Fruit fly (Drosophila melanogaster) whole organism, embryonic: ENCODE results near the gene CG32772.
A peak's percentile ranks its signal among the peaks of the same experiment; 100 is the strongest.

Source experiments
- Awh ChIP-seq: fragments of 200-800 bp; sonication (Bioruptor generic); IDR thresholded peaks from 2 replicates; pipeline ENCODE4, ENCODE4 v1.3.6; 2022; ENCODE audit warnings: missing biosample characterization, missing genetic modification characterization
- CG10321 ChIP-seq: fragments of 200-800 bp; sonication (Bioruptor generic); IDR thresholded peaks from 2 replicates; pipeline ENCODE4 v1.3.6; 2022; ENCODE audit warnings: missing biosample characterization, missing genetic modification characterization
- CG10366 ChIP-seq: fragments of 200-800 bp; sonication (Bioruptor generic); IDR thresholded peaks from 2 replicates; pipeline ENCODE4 v1.3.6; 2022; ENCODE audit warnings: missing biosample characterization, missing genetic modification characterization
- CG10654 ChIP-seq: fragments of 200-800 bp; sonication (Bioruptor generic); optimal IDR thresholded peaks from 2 replicates; lab custom pipeline; 2016; ENCODE audit warnings: missing biosample characterization, missing genetic modification characterization
- CG10959 ChIP-seq: fragments of 200-800 bp; sonication (Bioruptor generic); IDR thresholded peaks from 2 replicates; pipeline ENCODE4 v1.3.6; 2022; ENCODE audit warnings: missing biosample characterization, missing genetic modification characterization
- CG11398 ChIP-seq: fragments of 200-800 bp; sonication (Bioruptor generic); optimal IDR thresholded peaks from 2 replicates; lab custom pipeline; 2016; ENCODE audit warnings: missing biosample characterization, missing genetic modification characterization
- CG11504 ChIP-seq: fragments of 200-800 bp; sonication (Bioruptor generic); optimal IDR thresholded peaks from 3 replicates; lab custom pipeline; 2019; ENCODE audit warnings: missing biosample characterization, mild to moderate bottlenecking, missing genetic modification characterization, moderate library complexity
- CG12299 ChIP-seq: fragments of 200-800 bp; sonication (Bioruptor generic); optimal IDR thresholded peaks from 2 replicates; lab custom pipeline; 2018; ENCODE audit warnings: missing biosample characterization, mild to moderate bottlenecking, missing genetic modification characterization
- CG12744 ChIP-seq: fragments of 200-800 bp; sonication (Bioruptor generic); optimal IDR thresholded peaks from 2 replicates; lab custom pipeline; 2016; ENCODE audit warnings: missing biosample characterization, missing genetic modification characterization
- CG12942 ChIP-seq: fragments of 200-800 bp; sonication (Bioruptor generic); optimal IDR thresholded peaks from 3 replicates; lab custom pipeline; 2016; ENCODE audit warnings: missing biosample characterization, missing genetic modification characterization
- CG14050 ChIP-seq: fragments of 200-800 bp; sonication (Bioruptor generic); IDR thresholded peaks from 3 replicates; pipeline ENCODE4 v1.3.6; 2022; ENCODE audit warnings: missing biosample characterization, missing genetic modification characterization
- CG14667 ChIP-seq: fragments of 200-800 bp; sonication (Bioruptor generic); IDR thresholded peaks from 2 replicates; pipeline ENCODE4 v1.3.6; 2022; ENCODE audit warnings: missing biosample characterization, missing genetic modification characterization
- CG14860 ChIP-seq: fragments of 200-800 bp; sonication (Bioruptor generic); IDR thresholded peaks from 3 replicates; pipeline ENCODE4 v1.3.6; 2022; ENCODE audit warnings: missing biosample characterization, missing genetic modification characterization; ENCODE audit not compliant: partially characterized antibody
- CG15269 ChIP-seq: fragments of 200-800 bp; sonication (Bioruptor generic); optimal IDR thresholded peaks from 2 replicates; lab custom pipeline; 2018; ENCODE audit warnings: missing biosample characterization, mild to moderate bottlenecking, missing genetic modification characterization, moderate library complexity
- CG16815 ChIP-seq: fragments of 200-800 bp; sonication (Bioruptor generic); optimal IDR thresholded peaks from 3 replicates; lab custom pipeline; 2017; ENCODE audit warnings: missing biosample characterization, mild to moderate bottlenecking, missing genetic modification characterization
- CG17186 ChIP-seq: fragments of 200-800 bp; sonication (Bioruptor generic); optimal IDR thresholded peaks from 3 replicates; lab custom pipeline; 2017; ENCODE audit warnings: missing biosample characterization, missing genetic modification reagents, missing genetic modification characterization
- CG17568 ChIP-seq: fragments of 200-800 bp; sonication (Bioruptor generic); optimal IDR thresholded peaks from 2 replicates; lab custom pipeline; 2018; ENCODE audit warnings: missing biosample characterization, mild to moderate bottlenecking, missing genetic modification characterization, moderate library complexity
- CG2199 ChIP-seq: fragments of 200-800 bp; sonication (Bioruptor generic); IDR thresholded peaks from 3 replicates; pipeline ENCODE4 v1.3.6; 2022; ENCODE audit warnings: missing biosample characterization, missing genetic modification characterization
- CG30403 ChIP-seq: fragments of 200-800 bp; sonication (Bioruptor generic); optimal IDR thresholded peaks from 3 replicates; lab custom pipeline; 2016; ENCODE audit warnings: missing biosample characterization, missing genetic modification characterization
- CG31365 ChIP-seq: fragments of 200-800 bp; sonication (Bioruptor generic); optimal IDR thresholded peaks from 2 replicates; lab custom pipeline; 2018; ENCODE audit warnings: missing biosample characterization, mild to moderate bottlenecking, missing genetic modification characterization
- CG33557 ChIP-seq: fragments of 200-800 bp; sonication (Bioruptor generic); optimal IDR thresholded peaks from 2 replicates; lab custom pipeline; 2019; ENCODE audit warnings: missing biosample characterization, mild to moderate bottlenecking, missing genetic modification characterization, moderate library complexity
- CG4404 ChIP-seq: fragments of 200-800 bp; sonication (Bioruptor generic); IDR thresholded peaks from 2 replicates; pipeline ENCODE4 v1.3.6; 2022; ENCODE audit warnings: missing biosample characterization, missing genetic modification characterization
- CrebB ChIP-seq: fragments of 200-800 bp; sonication (Bioruptor generic); optimal IDR thresholded peaks from 3 replicates; lab custom pipeline; 2018; ENCODE audit warnings: missing biosample characterization, mild to moderate bottlenecking, missing genetic modification characterization
- Doc2 ChIP-seq: fragments of 200-800 bp; sonication (Bioruptor generic); IDR thresholded peaks from 2 replicates; pipeline ENCODE4 v1.3.6; 2022; ENCODE audit warnings: missing biosample characterization, missing genetic modification characterization
- H2.0 ChIP-seq: fragments of 200-800 bp; sonication (Bioruptor generic); IDR thresholded peaks from 2 replicates; pipeline ENCODE4 v1.3.6; 2022; ENCODE audit warnings: missing biosample characterization, missing genetic modification characterization
- HLH4C ChIP-seq: fragments of 200-800 bp; sonication (Bioruptor generic); IDR thresholded peaks from 3 replicates; pipeline ENCODE4 v1.3.6; 2022; ENCODE audit warnings: missing biosample characterization, missing genetic modification characterization; ENCODE audit not compliant: partially characterized antibody
- Lhr ChIP-seq: fragments of 200-800 bp; sonication (Bioruptor generic); optimal IDR thresholded peaks from 3 replicates; lab custom pipeline; 2017; ENCODE audit warnings: mild to moderate bottlenecking, missing biosample characterization, missing genetic modification reagents, missing genetic modification characterization
- Rx ChIP-seq: fragments of 200-800 bp; sonication (Bioruptor generic); IDR thresholded peaks from 2 replicates; pipeline ENCODE4 v1.3.6; 2022; ENCODE audit warnings: missing biosample characterization, missing genetic modification characterization
- Sry-δ ChIP-seq: fragments of 200-800 bp; sonication (Bioruptor generic); optimal IDR thresholded peaks from 2 replicates; lab custom pipeline; 2016; ENCODE audit warnings: missing biosample characterization, missing genetic modification characterization
- Trl ChIP-seq, 3 experiments: fragments of >200 bp in 2 of 3; fragments of 200-800 bp in 1 of 3; sonication (Bioruptor generic) in 1 of 3; optimal IDR thresholded peaks; 2 replicates in 1 of 3; 3 replicates in 2 of 3; lab custom pipeline; 2016 to 2017; ENCODE audit warnings: missing biosample characterization in 1 of 3, missing genetic modification characterization in 1 of 3
- ap ChIP-seq: fragments of 200-800 bp; sonication (Bioruptor generic); IDR thresholded peaks from 2 replicates; pipeline ENCODE4 v1.3.6; 2022; ENCODE audit warnings: missing biosample characterization, missing genetic modification characterization
- bcd ChIP-seq: fragments of 200-800 bp; sonication (Bioruptor generic); optimal IDR thresholded peaks from 2 replicates; lab custom pipeline; 2017; ENCODE audit warnings: missing biosample characterization, mild to moderate bottlenecking, missing genetic modification characterization
- br ChIP-seq: fragments of >200 bp; optimal IDR thresholded peaks from 2 replicates; lab custom pipeline; 2017
- cas ChIP-seq: fragments of 200-800 bp; sonication (Bioruptor generic); IDR thresholded peaks from 2 replicates; pipeline ENCODE4 v1.3.6; 2022; ENCODE audit warnings: missing biosample characterization, missing genetic modification characterization
- corto ChIP-seq: fragments of 200-800 bp; sonication (Bioruptor generic); optimal IDR thresholded peaks from 2 replicates; lab custom pipeline; 2016; ENCODE audit warnings: missing biosample characterization, mild to moderate bottlenecking, missing genetic modification characterization, moderate library complexity
- dan ChIP-seq: fragments of 200-800 bp; sonication (Bioruptor generic); IDR thresholded peaks from 2 replicates; pipeline ENCODE4 v1.3.6; 2022; ENCODE audit warnings: missing biosample characterization, missing genetic modification characterization
- disco-r ChIP-seq: fragments of 200-800 bp; sonication (Bioruptor generic); optimal IDR thresholded peaks from 2 replicates; lab custom pipeline; 2016; ENCODE audit warnings: missing biosample characterization, missing genetic modification characterization
- en ChIP-seq: fragments of 200-800 bp; sonication (Bioruptor generic); optimal IDR thresholded peaks from 2 replicates; lab custom pipeline; 2016; ENCODE audit warnings: missing biosample characterization, missing genetic modification characterization
- eve ChIP-seq, 2 experiments: fragments of >200 bp; optimal IDR thresholded peaks; 2 replicates each; lab custom pipeline; 2017; ENCODE audit warnings: missing biosample characterization in 2 of 2, missing genetic modification characterization in 2 of 2
- gcm2 ChIP-seq: fragments of 200-800 bp; sonication (Bioruptor generic); optimal IDR thresholded peaks from 2 replicates; lab custom pipeline; 2016; ENCODE audit warnings: missing biosample characterization, missing genetic modification characterization
- gem ChIP-seq: fragments of 200-800 bp; sonication (Bioruptor generic); optimal IDR thresholded peaks from 2 replicates; lab custom pipeline; 2019; ENCODE audit warnings: missing biosample characterization, mild to moderate bottlenecking, missing genetic modification characterization, moderate library complexity
- insv ChIP-seq, 2 experiments: fragments of 200-800 bp; sonication (Bioruptor generic); optimal IDR thresholded peaks; 3 replicates each; lab custom pipeline; 2016 to 2018; ENCODE audit warnings: missing biosample characterization in 2 of 2, missing genetic modification characterization in 2 of 2
- jumu ChIP-seq: fragments of 200-800 bp; sonication (Bioruptor generic); optimal IDR thresholded peaks from 3 replicates; lab custom pipeline; 2016; ENCODE audit warnings: missing biosample characterization, missing genetic modification characterization
- peb ChIP-seq: fragments of 200-800 bp; sonication (Bioruptor generic); IDR thresholded peaks from 2 replicates; pipeline ENCODE4 v1.3.6; 2022; ENCODE audit warnings: missing biosample characterization, missing genetic modification characterization
- pho ChIP-seq: fragments of 200-800 bp; sonication (Bioruptor generic); optimal IDR thresholded peaks from 2 replicates; lab custom pipeline; 2016; ENCODE audit warnings: missing biosample characterization, missing genetic modification characterization
- pita ChIP-seq: fragments of 200-800 bp; sonication (Bioruptor generic); optimal IDR thresholded peaks from 2 replicates; lab custom pipeline; 2017; ENCODE audit warnings: missing biosample characterization, mild to moderate bottlenecking, missing genetic modification characterization
- pros ChIP-seq: fragments of 200-800 bp; sonication (Bioruptor generic); optimal IDR thresholded peaks from 3 replicates; lab custom pipeline; 2019; ENCODE audit warnings: missing biosample characterization, mild to moderate bottlenecking, missing genetic modification characterization, moderate library complexity
- ro ChIP-seq: fragments of 200-800 bp; sonication (Bioruptor generic); IDR thresholded peaks from 2 replicates; pipeline ENCODE4 v1.3.6; 2022; ENCODE audit warnings: missing biosample characterization, missing genetic modification characterization
- sens ChIP-seq: fragments of 200-800 bp; sonication (Bioruptor generic); peaks from one replicate; lab custom pipeline; 2016; ENCODE audit warnings: missing biosample characterization, missing genetic modification characterization
- sim ChIP-seq: fragments of 200-800 bp; sonication (Bioruptor generic); IDR thresholded peaks from 2 replicates; pipeline ENCODE4 v1.3.6; 2022; ENCODE audit warnings: missing biosample characterization, missing genetic modification characterization
- sr ChIP-seq: fragments of 200-800 bp; sonication (Bioruptor generic); IDR thresholded peaks from 3 replicates; pipeline ENCODE4 v1.3.6; 2022; ENCODE audit warnings: missing biosample characterization, missing genetic modification characterization
- twi ChIP-seq: fragments of 200-800 bp; optimal IDR thresholded peaks from 2 replicates; lab custom pipeline; 2019; ENCODE audit warnings: missing biosample characterization, mild to moderate bottlenecking, missing genetic modification characterization, moderate library complexity
- usp ChIP-seq: fragments of >200 bp; optimal IDR thresholded peaks from 2 replicates; lab custom pipeline; 2017; ENCODE audit warnings: missing biosample characterization, missing genetic modification characterization

The CG32772 gene

dm6 chrX:4908926-4909432 is at the start of gene CG32772:
TSS of gene CG32772 (plus strand) at chrX:4909102.
- TF ChIP-seq CG4404 (GFP tag; lab: Robert Waterston, UW) (no peak), bcd (GFP tag; lab: Kevin White, UChicago) (no peak), gcm2 (GFP tag; lab: Kevin White, UChicago) (no peak), dan (GFP tag; lab: Robert Waterston, UW) (no peak), CG12299 (tag; lab: Kevin White, UChicago) (no peak), CG2199 (GFP tag; lab: Robert Waterston, UW) (no peak), usp (no peak), H2.0 (no peak), Lhr (no peak), corto (GFP tag; lab: Kevin White, UChicago) (peak; percentile 70), jumu (GFP tag; lab: Kevin White, UChicago) (no peak), ro (no peak), sr (no peak), CG14860 (GFP tag; lab: Robert Waterston, UW) (peak; percentile 76), twi (tag; lab: Kevin White, UChicago) (no peak), CG12942 (GFP tag; lab: Kevin White, UChicago) (no peak), CG15269 (tag; lab: Kevin White, UChicago) (no peak), Doc2 (GFP tag; lab: Robert Waterston, UW) (no peak), gem (tag; lab: Kevin White, UChicago) (no peak), CG17186 (peak; percentile 82), CrebB (tag; lab: Kevin White, UChicago) (no peak), CG14050 (GFP tag; lab: Robert Waterston, UW) (no peak), CG12744 (no peak), CG33557 (GFP tag; lab: Kevin White, UChicago) (no peak), en (no peak), CG31365 (no peak), insv (GFP tag; optimal IDR thresholded peaks at IDR 0.05; lab: Kevin White, UChicago) (peak in 1 of 2 experiments; percentile 28), Rx (GFP tag; lab: Robert Waterston, UW) (no peak), cas (GFP tag; lab: Robert Waterston, UW) (no peak), sens (GFP tag; lab: Kevin White, UChicago) (peak; percentile 86), disco-r (GFP tag; lab: Kevin White, UChicago) (no peak), Sry-δ (GFP tag; lab: Kevin White, UChicago) (peak; percentile 41), Awh (GFP tag; lab: Robert Waterston, UW) (no peak), CG30403 (GFP tag; lab: Kevin White, UChicago) (no peak), CG10366 (GFP tag; lab: Robert Waterston, UW) (no peak), CG10654 (no peak), eve (GFP tag; optimal IDR thresholded peaks at IDR 0.05; lab: Kevin White, UChicago) (no peak), CG10321 (GFP tag; lab: Robert Waterston, UW) (peak; percentile 97), CG16815 (GFP tag; lab: Kevin White, UChicago) (no peak), CG11398 (GFP tag; lab: Kevin White, UChicago) (no peak), Trl (optimal IDR thresholded peaks at IDR 0.05; lab: Kevin White, UChicago) (no peak), Trl (GFP tag; optimal IDR thresholded peaks at IDR 0.05; lab: Kevin White, UChicago) (no peak), ap (GFP tag; lab: Robert Waterston, UW) (no peak), peb (GFP tag; lab: Robert Waterston, UW) (no peak), br (lab: Kevin White, UChicago) (no peak), CG10959 (no peak), sim (GFP tag; lab: Robert Waterston, UW) (no peak), CG11504 (tag; lab: Kevin White, UChicago) (peak; percentile 2), HLH4C (peak; percentile 87), pho (no peak), pita (GFP tag; lab: Kevin White, UChicago) (no peak), CG17568 (GFP tag; lab: Kevin White, UChicago) (no peak), CG14667 (no peak), pros (no peak)
